Worm (Caenorhabditis elegans) whole organism, L3 larva: ENCODE measurements around the gene dpy-22.

ENCODE experiments used
- aly-2 ChIP-seq: fragments of 150-350 bp; optimal IDR thresholded peaks from 2 replicates; lab custom pipeline; 2014; ENCODE audit warnings: missing biosample characterization, missing genetic modification characterization
- egl-27 ChIP-seq: sonication (generic microtip); optimal IDR thresholded peaks from 4 replicates; lab custom pipeline; 2017; ENCODE audit warnings: missing biosample characterization, missing genetic modification reagents, missing genetic modification characterization
- elt-1 ChIP-seq: fragments of 150-350 bp; optimal IDR thresholded peaks from 2 replicates; lab custom pipeline; 2014; ENCODE audit warnings: missing biosample characterization, missing genetic modification characterization
- fkh-2 ChIP-seq: fragments of 150-350 bp; optimal IDR thresholded peaks from 2 replicates; lab custom pipeline; 2014; ENCODE audit warnings: missing biosample characterization, missing genetic modification reagents, missing genetic modification characterization
- jun-1 ChIP-seq: fragments of 150-350 bp; optimal IDR thresholded peaks from 2 replicates; lab custom pipeline; 2014; ENCODE audit warnings: missing biosample characterization, missing genetic modification reagents, missing genetic modification characterization
- lin-39 ChIP-seq: fragments of 150-350 bp; optimal IDR thresholded peaks from 2 replicates; lab custom pipeline; 2018; ENCODE audit warnings: missing biosample characterization, missing genetic modification reagents, missing genetic modification characterization
- mml-1 ChIP-seq: fragments of 150-350 bp; sonication (generic microtip); optimal IDR thresholded peaks from 3 replicates; lab custom pipeline; 2014; ENCODE audit warnings: missing biosample characterization, missing genetic modification characterization
- nhr-23 ChIP-seq: fragments of 150-350 bp; optimal IDR thresholded peaks from 2 replicates; lab custom pipeline; 2014; ENCODE audit warnings: missing biosample characterization, missing genetic modification reagents, missing genetic modification characterization
- nhr-25 ChIP-seq: sonication (generic microtip); optimal IDR thresholded peaks from 2 replicates; lab custom pipeline; 2017; ENCODE audit warnings: missing biosample characterization, missing genetic modification characterization
- nhr-28 ChIP-seq: fragments of 150-350 bp; optimal IDR thresholded peaks from 2 replicates; lab custom pipeline; 2014; ENCODE audit warnings: missing biosample characterization, missing genetic modification characterization
- nhr-76 ChIP-seq: fragments of 150-350 bp; sonication (generic microtip); optimal IDR thresholded peaks from 5 replicates; lab custom pipeline; 2014; ENCODE audit warnings: missing biosample characterization, missing genetic modification characterization
- pha-4 ChIP-seq: fragments of 150-350 bp; optimal IDR thresholded peaks from 2 replicates; lab custom pipeline; 2014; ENCODE audit warnings: missing biosample characterization, missing genetic modification reagents, missing genetic modification characterization
- unc-39 ChIP-seq: sonication (generic microtip); optimal IDR thresholded peaks from 4 replicates; lab custom pipeline; 2017; ENCODE audit warnings: missing biosample characterization, missing genetic modification characterization
- zag-1 ChIP-seq: fragments of 150-350 bp; optimal IDR thresholded peaks from 2 replicates; lab custom pipeline; 2014; ENCODE audit warnings: missing biosample characterization, missing genetic modification characterization
- ztf-4 ChIP-seq: fragments of 150-350 bp; optimal IDR thresholded peaks from 2 replicates; lab custom pipeline; 2014; ENCODE audit warnings: missing biosample characterization, missing genetic modification characterization

dpy-22 gene

DNA sequence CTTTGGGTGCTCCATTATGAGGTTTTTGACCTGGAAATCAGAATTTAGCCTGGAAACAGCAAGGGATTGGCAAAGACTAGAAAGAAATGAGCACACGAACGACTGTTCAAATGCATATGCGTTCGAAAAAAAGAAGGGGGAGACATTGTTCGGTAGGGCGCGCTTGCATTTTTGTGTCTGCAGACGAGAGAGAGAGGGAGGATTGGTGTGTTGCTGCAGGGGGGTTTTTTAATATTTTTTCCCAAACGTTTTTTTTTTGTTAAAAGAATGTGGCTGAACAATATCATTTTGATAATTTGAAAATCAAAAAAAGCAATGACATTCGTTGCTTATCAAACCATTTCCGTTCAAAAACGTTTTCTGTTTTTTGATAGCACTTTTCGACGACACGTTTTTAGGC is 47.8 kb downstream of the dpy-22 start, which contains the start of gene T09B9.4 (continued):
- no peak for TF ChIP-seq mml-1 (tag; lab: Kevin White, UChicago)
- no peak for TF ChIP-seq jun-1 (tag; lab: Kevin White, UChicago)
- no peak for TF ChIP-seq aly-2
- peak; percentile 17 for TF ChIP-seq lin-39 (tag; lab: Kevin White, UChicago)

ce11 chrX:9764822-9765221 is 57.3 kb downstream of the dpy-22 start, which contains the start of gene slc-17.9:
slc-17.9 (minus strand) TSS chrX:9764922.
- no peak for TF ChIP-seq pha-4 (tag; lab: Kevin White, UChicago)
- no peak for TF ChIP-seq unc-39 (tag; lab: Kevin White, UChicago)
- TF ChIP-seq nhr-28 (tag; lab: Kevin White, UChicago), result no peak
- TF ChIP-seq fkh-2 (tag; lab: Kevin White, UChicago), result no peak
- TF ChIP-seq nhr-23 (tag; lab: Kevin White, UChicago), result no peak
- no peak for TF ChIP-seq zag-1 (tag; lab: Kevin White, UChicago)
- TF ChIP-seq nhr-76, result no peak

DNA sequence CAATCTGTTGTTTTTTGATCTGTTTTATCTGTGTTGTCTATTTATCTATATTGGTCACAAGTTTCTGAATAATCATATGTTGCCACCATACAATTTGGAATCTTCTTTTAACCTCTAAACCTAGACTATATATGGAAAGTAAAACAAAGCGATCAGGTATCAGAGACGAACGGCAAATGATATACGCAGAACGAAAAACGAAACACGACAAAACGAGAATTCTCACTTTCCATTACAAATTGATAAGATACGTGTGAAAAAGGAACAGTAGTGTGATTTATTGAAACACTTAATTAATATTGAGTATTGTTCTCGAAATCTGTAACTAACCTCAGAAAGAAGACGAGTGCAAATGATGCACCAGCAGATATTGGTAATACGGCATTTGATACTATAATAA is 58.2 kb downstream of the dpy-22 start:
- TF ChIP-seq aly-2 (no peak), nhr-25 (tag; lab: Kevin White, UChicago) (peak; percentile 47)
- TF ChIP-seq, all 47 proteins: peak for 1

DNA sequence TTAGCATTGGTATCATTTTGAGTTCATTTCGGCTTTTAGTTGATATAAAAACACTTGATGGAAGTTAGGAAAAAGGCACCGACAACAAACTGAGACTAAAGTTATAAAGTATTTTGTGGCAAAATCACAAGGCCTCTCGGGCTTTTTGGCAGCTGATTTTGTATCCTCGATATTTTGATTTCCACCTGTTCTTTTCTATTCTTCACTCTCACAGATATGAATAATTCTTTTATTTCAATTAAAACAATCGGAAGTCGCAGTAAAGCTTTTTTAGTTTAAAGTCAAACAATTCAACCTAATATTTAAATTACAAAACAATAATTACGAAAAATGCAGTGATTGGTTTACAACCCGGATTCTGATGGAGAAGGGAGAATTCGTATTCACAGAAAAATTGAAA is 60.8 kb downstream of the dpy-22 start, which contains the start of gene T09B9.3:
Gene T09B9.3, minus strand, starts transcription at position 101 of the 400 bp plus-strand sequence.
- TF ChIP-seq egl-27, result no peak
- TF ChIP-seq ztf-4 (tag; lab: Kevin White, UChicago), result no peak
- TF ChIP-seq elt-1 (tag; lab: Kevin White, UChicago), result no peak
- no peak for TF ChIP-seq nhr-28 (tag; lab: Kevin White, UChicago)
